Fruit fly (Drosophila melanogaster) S2 (cell line): ENCODE data around the gene Tace.

ENCODE experiments used
- CG8478 ChIP-seq: fragments of >200 bp; optimal IDR thresholded peaks from 2 replicates; lab custom pipeline; 2018
- CTCF ChIP-seq, 2 experiments: fragments of >200 bp; optimal IDR thresholded peaks; 2 replicates each; lab custom pipeline; 2018

The Tace gene

DNA sequence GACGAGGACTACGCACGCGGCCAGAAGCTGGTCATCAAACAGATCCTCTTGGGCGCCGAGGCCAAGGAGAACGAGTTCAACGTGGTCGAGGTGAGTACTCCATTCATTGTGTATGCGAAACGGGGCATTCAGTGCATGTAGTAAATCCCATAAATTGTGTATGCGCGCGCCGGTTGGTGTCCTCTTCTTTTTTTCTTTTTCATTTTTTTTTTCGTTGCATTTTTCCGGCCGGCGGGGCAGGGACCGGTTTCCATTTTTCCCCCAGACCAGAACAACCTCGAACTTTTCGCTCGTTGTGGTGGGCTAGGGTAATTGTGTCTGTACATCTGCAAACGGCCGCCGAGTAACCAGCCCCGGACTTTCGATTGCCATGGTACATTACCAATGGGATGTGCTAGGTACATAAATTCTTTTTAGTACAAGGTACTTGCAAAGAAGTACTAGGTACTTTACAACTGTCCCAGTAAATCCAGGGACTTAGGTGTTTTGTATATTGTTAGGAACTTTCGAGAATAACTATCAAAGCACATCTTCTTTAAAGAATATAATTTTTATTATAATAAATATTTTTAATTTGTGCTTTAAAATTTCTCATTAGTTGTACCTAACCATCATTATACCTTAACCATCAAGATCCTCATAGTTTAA, 5.1 kb downstream of the Tace start:
- TF ChIP-seq CTCF (optimal IDR thresholded peaks at IDR 0.05; lab: Kevin White, UChicago) (no peak), CG8478 (lab: Kevin White, UChicago) (no peak)

DNA sequence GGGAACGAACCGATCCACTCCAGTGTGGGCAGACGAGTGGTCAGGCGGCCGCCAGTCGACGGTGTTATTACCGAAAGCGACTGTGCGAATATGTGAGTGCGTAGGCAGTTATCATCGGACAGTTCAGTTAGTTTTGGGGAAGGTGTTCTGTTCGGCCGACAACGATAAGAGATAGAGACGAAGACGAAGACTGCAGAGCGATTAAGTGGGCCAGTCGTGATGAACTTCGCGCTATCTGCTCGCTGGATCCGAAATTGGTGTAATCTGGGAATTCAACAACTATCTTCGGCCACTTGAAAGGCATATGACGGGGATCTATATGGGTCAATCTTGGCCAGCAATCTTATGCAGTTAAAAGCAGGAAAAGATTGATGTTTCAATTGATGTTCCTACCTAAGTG, 8.8 kb downstream of the Tace start, which contains the start of gene CG7912:
Gene CG7912, minus strand, starts transcription at position 17 of the 400 bp plus-strand sequence.
- TF ChIP-seq CG8478 (lab: Kevin White, UChicago) (no peak), CTCF (optimal IDR thresholded peaks at IDR 0.05; lab: Kevin White, UChicago) (no peak)

DNA sequence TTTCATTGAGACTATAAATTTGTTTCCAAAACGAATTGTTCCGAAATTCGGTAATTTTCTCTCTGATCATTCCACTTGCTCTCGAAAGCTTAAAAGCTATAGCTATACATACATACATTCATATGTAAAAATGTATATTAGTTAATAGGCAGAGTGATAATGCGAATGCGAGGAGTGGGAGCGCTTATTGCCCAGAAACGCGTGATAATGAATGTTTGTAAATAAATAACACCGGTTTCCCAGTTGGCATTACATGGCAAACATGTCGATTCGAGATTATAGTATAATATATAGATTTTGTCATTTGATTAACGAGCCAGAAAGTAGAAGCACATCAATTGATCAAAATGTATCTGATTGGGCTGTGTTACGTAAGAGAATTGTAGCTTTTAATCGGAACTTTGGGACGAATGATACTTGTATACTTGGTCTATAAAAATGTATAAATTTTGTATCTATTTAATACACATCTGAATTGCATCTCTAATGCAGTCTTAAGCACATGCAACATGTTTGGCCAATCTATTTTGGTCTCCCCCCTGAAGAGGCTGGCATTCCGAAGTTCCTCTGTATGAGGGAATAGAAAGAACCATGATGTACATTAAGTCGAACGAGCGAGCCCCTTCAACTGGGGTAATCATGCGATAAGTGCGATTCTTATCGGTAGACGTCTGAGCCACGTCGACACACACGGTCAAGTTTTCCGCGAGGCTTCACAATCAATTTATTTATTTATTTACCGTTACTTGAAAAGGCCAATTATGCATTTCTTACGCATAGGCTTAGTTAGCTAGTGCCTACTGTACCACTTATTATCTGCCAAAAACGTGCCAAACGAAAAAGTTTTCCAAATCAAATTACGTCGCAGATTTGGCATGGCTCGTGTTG, 12.5 kb downstream of the Tace start:
- no peak for TF ChIP-seq CG8478 (lab: Kevin White, UChicago)
- no peak for TF ChIP-seq CTCF (optimal IDR thresholded peaks at IDR 0.05; lab: Kevin White, UChicago)

DNA sequence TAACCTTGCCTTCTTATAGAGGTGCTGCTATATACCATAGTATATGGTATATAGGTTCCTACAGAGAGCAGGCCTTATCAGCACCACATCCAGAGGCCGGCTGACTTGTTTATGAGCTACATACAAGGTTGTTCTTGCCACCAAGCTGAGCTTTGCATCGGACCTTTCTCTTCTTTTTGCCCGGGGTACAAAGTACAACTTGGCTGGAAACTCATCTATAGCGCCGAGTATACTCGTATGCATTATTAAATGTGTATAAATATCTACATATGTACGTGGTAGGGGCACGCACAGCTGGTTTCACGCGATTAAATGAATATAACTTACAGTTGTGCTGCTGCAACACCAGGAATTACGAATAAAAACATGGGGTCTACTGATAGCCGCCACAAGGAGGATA, 13.6 kb downstream of the Tace start:
- TF ChIP-seq CTCF (optimal IDR thresholded peaks at IDR 0.05; lab: Kevin White, UChicago), result no peak
- no peak for TF ChIP-seq CG8478 (lab: Kevin White, UChicago)

DNA sequence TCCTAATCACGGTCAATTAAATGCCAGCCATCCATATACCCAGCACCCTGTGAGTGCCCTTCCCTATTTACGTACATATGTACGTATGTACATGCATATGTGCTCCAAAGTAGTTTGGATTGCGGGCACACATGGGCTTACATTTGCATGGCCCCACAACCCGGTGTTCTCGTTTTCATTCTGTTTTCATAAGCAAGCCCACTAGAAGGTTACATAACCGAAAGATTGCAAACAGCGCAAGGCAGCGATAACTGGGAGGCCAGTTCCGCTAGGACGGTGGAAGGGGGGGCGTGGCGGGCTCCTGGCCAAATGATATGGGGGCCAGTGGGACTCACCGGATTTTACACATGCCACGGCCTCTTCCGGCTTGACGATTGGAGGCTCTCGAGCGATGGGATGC, 14.2 kb downstream of the Tace start:
- TF ChIP-seq CTCF (optimal IDR thresholded peaks at IDR 0.05; lab: Kevin White, UChicago) (no peak), CG8478 (lab: Kevin White, UChicago) (no peak)

DNA sequence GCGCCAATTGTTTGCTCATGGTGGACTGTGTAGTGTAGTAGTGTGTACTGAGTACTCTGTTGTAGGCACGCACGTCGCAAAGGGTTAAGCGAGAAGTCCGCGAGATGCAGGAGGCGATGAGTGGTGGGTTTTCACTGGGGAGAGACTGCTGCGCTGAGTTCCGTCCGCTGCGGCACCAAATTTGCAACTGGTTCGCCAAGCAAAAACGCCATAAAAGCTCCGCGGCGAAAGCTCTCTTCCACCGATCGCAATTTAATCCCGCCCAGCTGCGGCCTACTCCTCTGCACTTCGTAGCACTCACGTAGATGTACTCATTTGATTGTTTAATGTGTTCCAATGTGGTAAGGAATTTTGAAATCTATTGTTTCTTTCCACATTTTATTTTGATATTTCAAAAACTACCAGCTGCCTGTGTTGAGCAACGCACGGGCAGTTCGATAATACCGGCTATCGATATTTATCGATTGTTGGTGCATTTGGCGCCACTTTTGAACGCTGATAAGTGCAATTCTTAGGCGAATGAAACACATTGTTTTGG, 14.7 kb downstream of the Tace start, which contains the start of gene CG7920:
Gene CG7920, minus strand, starts transcription at position 308 of the 538 bp plus-strand sequence.
- TF ChIP-seq CTCF (optimal IDR thresholded peaks at IDR 0.05; lab: Kevin White, UChicago) (no peak), CG8478 (lab: Kevin White, UChicago) (no peak)

DNA sequence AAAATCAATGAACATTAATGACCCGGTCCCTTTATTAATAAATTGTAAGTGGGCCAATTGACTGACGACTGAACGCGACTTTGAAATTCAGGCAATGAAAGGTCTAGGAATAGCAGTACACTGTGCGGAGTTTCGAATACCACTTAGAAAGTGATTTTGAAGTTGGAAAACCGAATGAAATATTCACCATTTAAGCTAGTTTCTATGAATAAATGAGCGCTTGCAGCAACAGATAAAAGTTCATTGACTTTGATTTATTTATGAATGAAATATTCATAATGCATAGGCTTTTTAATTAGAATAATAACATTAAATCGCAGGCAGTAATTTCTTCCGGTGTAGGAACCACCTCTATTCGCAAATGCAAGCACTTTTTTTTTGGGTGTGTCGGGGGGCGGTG, 20.7 kb downstream of the Tace start:
- no peak for TF ChIP-seq CG8478 (lab: Kevin White, UChicago)
- no peak for TF ChIP-seq CTCF (optimal IDR thresholded peaks at IDR 0.05; lab: Kevin White, UChicago)

DNA sequence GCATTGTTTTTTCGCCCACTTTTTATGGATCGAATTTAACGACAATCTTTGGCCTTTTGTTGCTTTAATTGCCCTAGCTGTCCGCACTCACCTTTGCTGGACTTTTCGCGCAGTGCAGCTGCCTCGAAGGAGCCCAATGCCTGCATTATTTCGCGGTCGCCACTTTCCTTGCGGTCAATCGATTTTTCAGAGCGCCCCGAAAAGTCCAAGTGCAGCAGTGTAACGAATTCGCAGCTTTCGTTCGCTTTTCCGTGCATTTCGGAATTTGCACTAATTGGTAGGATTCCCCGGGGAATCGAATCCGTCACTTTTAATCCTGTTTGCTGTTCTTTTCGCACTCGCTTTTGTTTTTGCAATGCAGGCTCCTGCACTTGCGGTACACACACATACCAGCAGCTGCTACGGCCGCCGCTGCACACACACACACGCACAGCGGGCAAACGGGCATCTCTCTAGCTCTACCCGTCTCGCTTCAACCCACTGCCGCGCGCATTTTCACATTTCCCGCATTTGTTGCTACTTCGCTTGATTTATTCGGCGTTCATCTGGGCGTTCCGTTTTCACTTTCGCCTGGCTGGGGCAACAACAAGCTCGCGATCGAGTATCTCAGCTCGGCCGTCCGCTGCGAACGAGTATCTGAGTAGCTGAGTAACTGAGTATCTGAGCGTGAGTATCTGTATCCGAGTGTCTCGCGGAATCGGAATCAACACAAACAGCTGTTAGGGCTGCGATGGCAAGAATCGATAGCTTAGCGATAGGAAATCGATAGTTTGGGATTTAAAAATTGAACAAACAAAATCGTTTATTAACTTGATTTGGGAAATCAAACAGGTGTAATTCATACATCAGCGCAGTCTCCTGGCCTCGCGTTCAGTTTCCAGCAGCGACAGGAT, 21.5 kb downstream of the Tace start, which contains the start of gene Mgat2:
Gene Mgat2, minus strand, starts transcription at position 663 of the 893 bp plus-strand sequence.
- no peak for TF ChIP-seq CG8478 (lab: Kevin White, UChicago)
- no peak for TF ChIP-seq CTCF (optimal IDR thresholded peaks at IDR 0.05; lab: Kevin White, UChicago)

DNA sequence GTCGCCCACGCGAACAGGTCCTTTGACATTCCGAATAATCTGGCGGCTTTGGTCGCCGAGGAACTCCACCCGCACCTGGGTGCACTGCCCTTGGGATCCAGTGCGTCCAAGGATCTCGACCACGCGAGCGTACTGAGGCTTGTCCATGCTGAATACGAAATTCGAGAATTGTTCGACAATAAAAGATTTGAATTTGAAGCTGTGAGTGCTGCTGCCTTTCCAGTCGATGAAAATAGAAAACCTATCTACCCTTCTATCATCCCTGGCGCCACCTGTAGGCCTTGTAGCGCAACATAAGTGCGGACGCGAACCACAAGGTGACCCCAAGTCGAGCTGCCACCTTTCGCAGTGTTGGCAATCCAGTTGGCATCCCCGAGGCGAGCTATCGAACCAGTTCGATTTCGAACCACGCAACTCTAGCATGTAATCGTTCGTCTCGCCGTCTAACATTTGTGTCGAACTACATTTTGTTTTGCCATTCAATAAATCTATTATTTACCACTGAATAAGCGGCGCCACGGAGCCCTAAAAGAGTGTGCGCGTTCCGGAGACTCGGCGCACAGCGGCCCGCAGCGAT, 22.2 kb downstream of the Tace start, which contains the start of the genes RpS28a and Axn:
Gene RpS28a, minus strand, starts transcription at position 197 of the 577 bp plus-strand sequence.
Gene Axn, plus strand, starts transcription at position 391 of the 577 bp plus-strand sequence.
- TF ChIP-seq CG8478 (lab: Kevin White, UChicago) (no peak), CTCF (optimal IDR thresholded peaks at IDR 0.05; lab: Kevin White, UChicago) (peak; percentile 99 to 100)

DNA sequence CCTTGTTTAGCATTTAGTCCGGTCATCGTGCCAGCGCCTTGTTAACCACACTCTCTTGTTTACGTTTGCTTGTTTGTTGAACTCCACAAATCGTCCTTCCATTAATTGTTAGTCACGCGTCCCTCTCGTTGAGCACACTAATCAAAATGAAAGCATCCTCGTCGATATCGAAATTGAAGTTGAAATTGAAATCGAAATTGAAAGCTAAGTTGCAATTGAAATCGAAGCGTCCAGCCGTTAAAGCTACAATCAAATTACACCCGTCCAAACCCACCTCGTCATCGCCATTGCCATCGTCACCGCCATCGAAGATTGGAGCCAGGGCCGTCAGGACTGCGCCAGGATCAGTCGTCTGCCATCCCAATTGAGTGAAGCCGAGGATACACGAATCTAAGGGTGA, 23.1 kb downstream of the Tace start:
- no peak for TF ChIP-seq CTCF (optimal IDR thresholded peaks at IDR 0.05; lab: Kevin White, UChicago)
- no peak for TF ChIP-seq CG8478 (lab: Kevin White, UChicago)

DNA sequence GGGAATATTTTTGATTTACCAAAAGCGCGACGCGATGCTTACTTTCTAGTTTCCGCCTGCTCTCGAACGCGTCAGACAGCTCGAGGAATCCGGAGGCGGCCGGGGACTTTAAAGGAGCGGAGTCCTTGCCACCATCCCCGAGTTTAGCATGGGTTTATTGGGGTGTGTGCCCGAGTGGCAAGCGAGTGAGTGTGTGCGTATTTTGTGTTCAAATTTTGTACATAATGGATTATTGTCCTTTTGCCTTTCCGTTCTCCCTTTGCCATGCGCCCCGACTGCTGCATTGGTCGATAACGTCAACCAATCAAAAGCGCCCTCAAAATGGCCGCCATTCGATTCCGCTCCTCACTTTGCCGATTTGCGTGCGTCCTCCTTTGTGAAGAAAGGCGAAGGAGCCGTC, 29.7 kb downstream of the Tace start:
- TF ChIP-seq CG8478 (lab: Kevin White, UChicago), result no peak
- no peak for TF ChIP-seq CTCF (optimal IDR thresholded peaks at IDR 0.05; lab: Kevin White, UChicago)

DNA sequence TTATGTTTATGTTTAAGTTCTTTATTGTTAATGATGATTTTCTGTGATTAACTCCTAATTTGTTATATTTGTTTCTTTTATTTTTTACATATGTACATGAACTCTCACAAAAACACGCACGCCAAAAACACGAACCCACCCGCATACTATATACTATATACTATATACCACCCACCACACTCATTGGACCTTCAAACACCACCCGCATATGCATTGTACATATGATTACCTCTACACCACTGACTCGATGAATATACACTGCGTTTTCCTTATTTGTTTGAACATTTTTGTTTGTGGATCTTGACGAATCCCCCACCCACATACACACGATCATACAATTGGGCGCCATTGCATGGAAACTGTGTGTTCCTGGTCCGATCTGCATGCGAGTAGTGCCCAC, 32.0 kb downstream of the Tace start:
- TF ChIP-seq CTCF (optimal IDR thresholded peaks at IDR 0.05; lab: Kevin White, UChicago), result no peak
- no peak for TF ChIP-seq CG8478 (lab: Kevin White, UChicago)

DNA sequence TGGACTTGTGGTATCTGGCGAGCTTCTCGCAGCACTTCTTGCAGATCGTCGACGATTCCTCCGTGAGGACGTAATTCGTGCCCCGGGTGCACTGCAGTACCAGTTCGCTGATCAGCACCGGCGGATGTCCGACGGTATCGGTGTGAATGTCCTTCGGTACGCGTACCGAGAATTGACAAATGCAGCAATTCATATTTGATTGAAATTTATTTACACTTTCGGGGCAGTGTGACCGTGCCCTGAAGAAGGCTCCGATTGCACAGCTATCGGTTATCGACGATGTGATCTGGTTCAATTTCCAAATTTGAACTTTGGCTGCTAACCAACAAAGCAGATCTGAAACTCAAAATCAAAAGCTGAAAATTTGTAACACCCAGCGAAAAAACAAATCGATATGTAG, 36.3 kb downstream of the Tace start, which contains the start of gene ZIPIC:
Gene ZIPIC, minus strand, starts transcription at position 262 of the 400 bp plus-strand sequence.
- no peak for TF ChIP-seq CG8478 (lab: Kevin White, UChicago)
- TF ChIP-seq CTCF (optimal IDR thresholded peaks at IDR 0.05; lab: Kevin White, UChicago), result no peak
